Fruit fly (Drosophila melanogaster) whole organism, adult: Measurements from ENCODE around the gene CG31077.

Experiments used
- CG12768 ChIP-seq: fragments of 200-800 bp; sonication (Bioruptor generic); optimal IDR thresholded peaks from 2 replicates; lab custom pipeline; 2017; ENCODE audit warnings: missing biosample characterization, missing genetic modification characterization, mild to moderate bottlenecking, moderate library complexity, missing genetic modification reagents
- CG7101 ChIP-seq: fragments of 200-800 bp; sonication (Bioruptor generic); optimal IDR thresholded peaks from 2 replicates; lab custom pipeline; 2018; ENCODE audit warnings: missing biosample characterization, mild to moderate bottlenecking, missing genetic modification characterization, moderate library complexity
- Clk ChIP-seq: fragments of 200-800 bp; sonication (Bioruptor generic); optimal IDR thresholded peaks from 2 replicates; lab custom pipeline; 2017; ENCODE audit warnings: missing biosample characterization, missing genetic modification characterization
- Crg-1 ChIP-seq: fragments of 200-800 bp; sonication (Bioruptor generic); optimal IDR thresholded peaks from 2 replicates; lab custom pipeline; 2016; ENCODE audit warnings: missing biosample characterization, missing genetic modification characterization
- bab1 ChIP-seq: fragments of 200-800 bp; sonication (Bioruptor generic); optimal IDR thresholded peaks from 3 replicates; lab custom pipeline; 2019; ENCODE audit warnings: missing biosample characterization, mild to moderate bottlenecking, missing genetic modification characterization, moderate library complexity
- cic ChIP-seq: fragments of 200-800 bp; sonication (Bioruptor generic); optimal IDR thresholded peaks from 2 replicates; lab custom pipeline; 2017; ENCODE audit warnings: missing biosample characterization, mild to moderate bottlenecking, missing genetic modification characterization, moderate library complexity
- cnc ChIP-seq, 2 experiments: fragments of >200 bp; optimal IDR thresholded peaks; 2 replicates each; lab custom pipeline; 2017

dm6 chr3R:27018187-27018586 lies 18.6 kb downstream of the CG31077 start, which contains the start of gene CG17192:
- TF ChIP-seq cnc (optimal IDR thresholded peaks at IDR 0.05; lab: Kevin White, UChicago) (no peak), bab1 (no peak), Crg-1 (no peak), CG7101 (tag; lab: Kevin White, UChicago) (no peak), CG12768 (GFP tag; lab: Kevin White, UChicago) (no peak), cic (GFP tag; lab: Kevin White, UChicago) (no peak), Clk (GFP tag; lab: Kevin White, UChicago) (no peak)
